Fruit fly (Drosophila melanogaster) whole organism, prepupa: ENCODE data around the gene Dus4.

Source experiments
- CG32006 ChIP-seq: fragments of 200-800 bp; sonication (Bioruptor generic); optimal IDR thresholded peaks from 3 replicates; lab custom pipeline; 2017; ENCODE audit warnings: missing biosample characterization, mild to moderate bottlenecking, missing genetic modification characterization
- CG8319 ChIP-seq: fragments of 200-800 bp; sonication (Bioruptor generic); optimal IDR thresholded peaks from 3 replicates; lab custom pipeline; 2016; ENCODE audit warnings: missing biosample characterization, missing genetic modification characterization
- Ets96B ChIP-seq: fragments of 200-800 bp; optimal IDR thresholded peaks from 2 replicates; lab custom pipeline; 2019; ENCODE audit warnings: missing biosample characterization, mild to moderate bottlenecking, missing genetic modification characterization, moderate library complexity
- Gug ChIP-seq: fragments of 200-800 bp; sonication (Bioruptor generic); IDR thresholded peaks from 2 replicates; pipeline ENCODE4 v1.3.6; 2022; ENCODE audit warnings: missing biosample characterization, missing genetic modification characterization
- fd85E ChIP-seq: fragments of 200-800 bp; sonication (Bioruptor generic); optimal IDR thresholded peaks from 3 replicates; lab custom pipeline; 2016; ENCODE audit warnings: missing biosample characterization, missing genetic modification characterization
- svp ChIP-seq: fragments of 200-800 bp; sonication (Bioruptor generic); peaks from one replicate; lab custom pipeline; 2016; ENCODE audit warnings: missing biosample characterization, missing genetic modification characterization

- TF ChIP-seq Ets96B (tag; lab: Kevin White, UChicago), result no peak
- no peak for TF ChIP-seq svp (GFP tag; lab: Kevin White, UChicago)
- TF ChIP-seq Gug, result no peak
- no peak for TF ChIP-seq CG8319 (GFP tag; lab: Kevin White, UChicago)
- no peak for TF ChIP-seq fd85E
- TF ChIP-seq CG32006, result no peak
Observed at dm6 chr2L:19101744-19102143, 38.6 kb downstream of the Dus4 start, which contains the start of the genes CG17344 and CG43731.
